Fruit fly (Drosophila melanogaster) whole organism, embryonic: ENCODE measurements around the gene tw.

Source experiments
- Asciz ChIP-seq: fragments of 200-800 bp; sonication (Bioruptor generic); optimal IDR thresholded peaks from 2 replicates; lab custom pipeline; 2017; ENCODE audit warnings: missing biosample characterization, mild to moderate bottlenecking, missing genetic modification characterization, missing genetic modification reagents
- Atf-2 ChIP-seq: fragments of 200-800 bp; sonication (Bioruptor generic); optimal IDR thresholded peaks from 2 replicates; lab custom pipeline; 2016; ENCODE audit warnings: missing biosample characterization, missing genetic modification characterization
- Awh ChIP-seq: fragments of 200-800 bp; sonication (Bioruptor generic); IDR thresholded peaks from 2 replicates; pipeline ENCODE4, ENCODE4 v1.3.6; 2022; ENCODE audit warnings: missing biosample characterization, missing genetic modification characterization
- CG11085 ChIP-seq: fragments of 200-800 bp; sonication (Bioruptor generic); IDR thresholded peaks from 2 replicates; pipeline ENCODE4 v1.3.6; 2022; ENCODE audit warnings: missing biosample characterization, missing genetic modification characterization
- CG11093 ChIP-seq: fragments of 200-800 bp; sonication (Bioruptor generic); IDR thresholded peaks from 3 replicates; pipeline ENCODE4 v1.3.6; 2022; ENCODE audit warnings: missing biosample characterization, missing genetic modification characterization
- CG11560 ChIP-seq: fragments of 200-800 bp; sonication (Bioruptor generic); IDR thresholded peaks from 3 replicates; pipeline ENCODE4 v1.3.6; 2022; ENCODE audit warnings: missing biosample characterization, missing genetic modification characterization
- CG12659 ChIP-seq: fragments of 200-800 bp; sonication (Bioruptor generic); optimal IDR thresholded peaks from 3 replicates; lab custom pipeline; 2017; ENCODE audit warnings: mild to moderate bottlenecking, missing biosample characterization, missing genetic modification reagents, missing genetic modification characterization
- CG13287 ChIP-seq: fragments of 200-800 bp; sonication (Bioruptor generic); IDR thresholded peaks from 2 replicates; pipeline ENCODE4 v1.3.6; 2022; ENCODE audit warnings: missing biosample characterization, missing genetic modification characterization; ENCODE audit not compliant: partially characterized antibody
- CG15601 ChIP-seq: fragments of 200-800 bp; sonication (Bioruptor generic); optimal IDR thresholded peaks from 3 replicates; lab custom pipeline; 2019; ENCODE audit warnings: missing biosample characterization, mild to moderate bottlenecking, missing genetic modification characterization, moderate library complexity
- CG17359 ChIP-seq: fragments of 200-800 bp; sonication (Bioruptor generic); optimal IDR thresholded peaks from 3 replicates; lab custom pipeline; 2018; ENCODE audit warnings: missing biosample characterization, mild to moderate bottlenecking, missing genetic modification characterization, moderate library complexity
- CG30431 ChIP-seq: fragments of 200-800 bp; sonication (Bioruptor generic); optimal IDR thresholded peaks from 2 replicates; lab custom pipeline; 2017; ENCODE audit warnings: missing biosample characterization, missing genetic modification characterization
- CG3407 ChIP-seq: fragments of 200-800 bp; sonication (Bioruptor generic); optimal IDR thresholded peaks from 2 replicates; lab custom pipeline; 2018; ENCODE audit warnings: missing biosample characterization, mild to moderate bottlenecking, missing genetic modification characterization
- CG4328 ChIP-seq: fragments of 200-800 bp; sonication (Bioruptor generic); optimal IDR thresholded peaks from 3 replicates; lab custom pipeline; 2017; ENCODE audit warnings: missing biosample characterization, missing genetic modification reagents, missing genetic modification characterization
- CG4404 ChIP-seq: fragments of 200-800 bp; sonication (Bioruptor generic); IDR thresholded peaks from 2 replicates; pipeline ENCODE4 v1.3.6; 2022; ENCODE audit warnings: missing biosample characterization, missing genetic modification characterization
- CG7839 ChIP-seq: fragments of 200-800 bp; sonication (Bioruptor generic); optimal IDR thresholded peaks from 3 replicates; lab custom pipeline; 2018; ENCODE audit warnings: missing biosample characterization, mild to moderate bottlenecking, missing genetic modification characterization, moderate library complexity
- CG7987 ChIP-seq: fragments of 200-800 bp; sonication (Bioruptor generic); optimal IDR thresholded peaks from 2 replicates; lab custom pipeline; 2018; ENCODE audit warnings: missing biosample characterization, mild to moderate bottlenecking, missing genetic modification characterization, moderate library complexity
- CG8089 ChIP-seq: fragments of 200-800 bp; sonication (Bioruptor generic); optimal IDR thresholded peaks from 3 replicates; lab custom pipeline; 2016; ENCODE audit warnings: missing biosample characterization, missing genetic modification characterization
- D19B ChIP-seq: fragments of 200-800 bp; sonication (Bioruptor generic); optimal IDR thresholded peaks from 2 replicates; lab custom pipeline; 2017; ENCODE audit warnings: missing biosample characterization, mild to moderate bottlenecking, missing genetic modification characterization
- Dref ChIP-seq: fragments of 200-800 bp; sonication (Bioruptor generic); IDR thresholded peaks from 2 replicates; pipeline ENCODE4 v1.3.6; 2022; ENCODE audit warnings: missing biosample characterization, missing genetic modification characterization
- E2f2 ChIP-seq: fragments of 200-800 bp; sonication (Bioruptor generic); IDR thresholded peaks from 2 replicates; pipeline ENCODE4 v1.3.6; 2022; ENCODE audit warnings: missing biosample characterization, missing genetic modification characterization
- Elba2 ChIP-seq: fragments of 200-800 bp; sonication (Bioruptor generic); optimal IDR thresholded peaks from 3 replicates; lab custom pipeline; 2016; ENCODE audit warnings: missing biosample characterization, missing genetic modification characterization
- HLH3B ChIP-seq: fragments of 200-800 bp; sonication (Bioruptor generic); IDR thresholded peaks from 2 replicates; pipeline ENCODE4 v1.3.6; 2022; ENCODE audit warnings: missing biosample characterization, missing genetic modification characterization
- Jarid2 ChIP-seq: fragments of 200-800 bp; sonication (Bioruptor generic); optimal IDR thresholded peaks from 3 replicates; lab custom pipeline; 2017; ENCODE audit warnings: mild to moderate bottlenecking, missing biosample characterization, missing genetic modification reagents, missing genetic modification characterization
- Mad ChIP-seq: fragments of 200-800 bp; sonication (Bioruptor generic); optimal IDR thresholded peaks from 2 replicates; lab custom pipeline; 2016; ENCODE audit warnings: missing biosample characterization, missing genetic modification characterization
- Meics ChIP-seq: fragments of 200-800 bp; sonication (Bioruptor generic); optimal IDR thresholded peaks from 2 replicates; lab custom pipeline; 2017; ENCODE audit warnings: missing biosample characterization, mild to moderate bottlenecking, missing genetic modification characterization
- Optix ChIP-seq: fragments of 200-800 bp; sonication (Bioruptor generic); IDR thresholded peaks from 3 replicates; pipeline ENCODE4 v1.3.6; 2022; ENCODE audit warnings: missing biosample characterization, missing genetic modification characterization
- Rfx ChIP-seq: fragments of 200-800 bp; sonication (Bioruptor generic); IDR thresholded peaks from 2 replicates; pipeline ENCODE4 v1.3.6; 2022; ENCODE audit warnings: missing biosample characterization, missing genetic modification characterization
- Side ChIP-seq: fragments of 200-800 bp; sonication (Bioruptor generic); optimal IDR thresholded peaks from 2 replicates; lab custom pipeline; 2016; ENCODE audit warnings: missing biosample characterization, missing genetic modification characterization
- Sox102F ChIP-seq: fragments of 200-800 bp; sonication (Bioruptor generic); optimal IDR thresholded peaks from 2 replicates; lab custom pipeline; 2018; ENCODE audit warnings: missing biosample characterization, mild to moderate bottlenecking, missing genetic modification characterization, moderate library complexity
- Xbp1 ChIP-seq: fragments of 200-800 bp; sonication (Bioruptor generic); optimal IDR thresholded peaks from 3 replicates; lab custom pipeline; 2016; ENCODE audit warnings: missing biosample characterization, mild to moderate bottlenecking, missing genetic modification characterization
- al ChIP-seq: fragments of 200-800 bp; sonication (Bioruptor generic); IDR thresholded peaks from 2 replicates; pipeline ENCODE4 v1.3.6; 2022; ENCODE audit warnings: missing biosample characterization, missing genetic modification characterization
- cg ChIP-seq: fragments of 200-800 bp; sonication (Bioruptor generic); optimal IDR thresholded peaks from 3 replicates; lab custom pipeline; 2019; ENCODE audit warnings: missing biosample characterization, mild to moderate bottlenecking, missing genetic modification characterization, moderate library complexity
- chif ChIP-seq, 2 experiments: fragments of 200-800 bp; sonication (Bioruptor generic); optimal IDR thresholded peaks; 3 replicates each; lab custom pipeline; 2016; ENCODE audit warnings: missing biosample characterization in 2 of 2, missing genetic modification characterization in 2 of 2
- ci ChIP-seq: fragments of 200-800 bp; sonication (Bioruptor generic); IDR thresholded peaks from 3 replicates; pipeline ENCODE4 v1.3.6; 2022; ENCODE audit warnings: missing biosample characterization, missing genetic modification characterization
- esg ChIP-seq: fragments of 200-800 bp; sonication (Bioruptor generic); conservative IDR thresholded peaks from 2 replicates; pipeline ENCODE4 v1.3.6; 2022; ENCODE audit warnings: missing biosample characterization, missing genetic modification characterization
- gsb ChIP-seq: fragments of 200-800 bp; sonication (Bioruptor generic); IDR thresholded peaks from 2 replicates; pipeline ENCODE4 v1.3.6; 2022; ENCODE audit warnings: missing biosample characterization, missing genetic modification characterization
- otp ChIP-seq: fragments of 200-800 bp; sonication (Bioruptor generic); IDR thresholded peaks from 3 replicates; pipeline ENCODE4, ENCODE4 v1.3.6; 2022; ENCODE audit warnings: missing biosample characterization, missing genetic modification characterization
- pan ChIP-seq, 4 experiments: fragments of >200 bp in 3 of 4; fragments of 200-800 bp in 1 of 4; sonication (Bioruptor generic) in 1 of 4; optimal IDR thresholded peaks in 3 of 4; IDR thresholded peaks in 1 of 4; 2 replicates each; pipeline versions ENCODE4 v1.3.6 to Lab custom; 2017 to 2022; ENCODE audit warnings: missing biosample characterization in 2 of 4, missing genetic modification characterization in 2 of 4, mixed read lengths in 1 of 4
- phol ChIP-seq: fragments of 200-800 bp; sonication (Bioruptor generic); optimal IDR thresholded peaks from 3 replicates; lab custom pipeline; 2018; ENCODE audit warnings: missing biosample characterization, mild to moderate bottlenecking, missing genetic modification characterization, moderate library complexity
- pum ChIP-seq: fragments of 200-800 bp; sonication (Bioruptor generic); optimal IDR thresholded peaks from 2 replicates; lab custom pipeline; 2016; ENCODE audit warnings: missing biosample characterization, missing genetic modification characterization
- repo ChIP-seq: fragments of 200-800 bp; sonication (Bioruptor generic); optimal IDR thresholded peaks from 2 replicates; lab custom pipeline; 2016; ENCODE audit warnings: missing biosample characterization, missing genetic modification characterization
- sna ChIP-seq: fragments of 200-800 bp; sonication (Bioruptor generic); IDR thresholded peaks from 2 replicates; pipeline ENCODE4 v1.3.6; 2022; ENCODE audit warnings: missing biosample characterization, missing genetic modification characterization; ENCODE audit not compliant: partially characterized antibody
- so ChIP-seq: fragments of 200-800 bp; sonication (Bioruptor generic); IDR thresholded peaks from 3 replicates; pipeline ENCODE4 v1.3.6; 2022; ENCODE audit warnings: missing biosample characterization, missing genetic modification characterization
- sob ChIP-seq: fragments of 200-800 bp; sonication (Bioruptor generic); IDR thresholded peaks from 2 replicates; pipeline ENCODE4 v1.3.6; 2022; ENCODE audit warnings: missing biosample characterization, missing genetic modification characterization
- sqz ChIP-seq: fragments of 200-800 bp; sonication (Bioruptor generic); optimal IDR thresholded peaks from 3 replicates; lab custom pipeline; 2018; ENCODE audit warnings: missing biosample characterization, mild to moderate bottlenecking, missing genetic modification characterization
- vvl ChIP-seq: fragments of 200-800 bp; sonication (Bioruptor generic); IDR thresholded peaks from 2 replicates; pipeline ENCODE4 v1.3.6; 2022; ENCODE audit warnings: missing biosample characterization, missing genetic modification characterization
- wek ChIP-seq: fragments of 200-800 bp; sonication (Bioruptor generic); optimal IDR thresholded peaks from 3 replicates; lab custom pipeline; 2018; ENCODE audit warnings: missing biosample characterization, mild to moderate bottlenecking, missing genetic modification characterization, moderate library complexity

The tw gene

dm6 chrX:771431-772064 lies 13.0 kb upstream of the tw start (continued):
- peak; percentile 56 for TF ChIP-seq CG7839 (tag; lab: Kevin White, UChicago)
- peak; percentile 1 for TF ChIP-seq CG12659
- no peak for TF ChIP-seq CG11085
- no peak for TF ChIP-seq Dref (GFP tag; lab: Robert Waterston, UW)
- TF ChIP-seq phol (tag; lab: Kevin White, UChicago) = peak; percentile 56
- TF ChIP-seq otp (GFP tag; lab: Robert Waterston, UW) = 0 out of 3 replicates have a peak, but pooled peaks have one; percentile 49
- TF ChIP-seq sna (GFP tag; lab: Robert Waterston, UW) = no peak
- TF ChIP-seq Elba2 (GFP tag; lab: Kevin White, UChicago) = no peak
- TF ChIP-seq Side (GFP tag; lab: Kevin White, UChicago) = peak; percentile 6
- TF ChIP-seq pum (GFP tag; lab: Kevin White, UChicago) = peak; percentile 35
- TF ChIP-seq esg (GFP tag; lab: Robert Waterston, UW) = peak; percentile 30; the same call in 1 of the 2 replicates
- peak; percentile 29; the same call in 1 of the 2 replicates for TF ChIP-seq CG4404 (GFP tag; lab: Robert Waterston, UW)
- 0 out of 3 replicates have a peak, but pooled peaks have one; percentile 14 for TF ChIP-seq CG11093 (GFP tag; lab: Robert Waterston, UW)
- TF ChIP-seq HLH3B (GFP tag; lab: Robert Waterston, UW) = 0 out of 2 replicates have a peak, but pooled peaks have one; percentile 35
- peak; percentile 52 for TF ChIP-seq Xbp1
- 0 out of 2 replicates have a peak, but pooled peaks have one; percentile 22 for TF ChIP-seq vvl (GFP tag; lab: Robert Waterston, UW)
- TF ChIP-seq Jarid2 = peak; percentile 18
- peak; percentile 1 to 58 for TF ChIP-seq chif (GFP tag; optimal IDR thresholded peaks at IDR 0.05; lab: Kevin White, UChicago)

dm6 chrX:772305-772986 lies 12.1 kb upstream of the tw start:
- TF ChIP-seq repo (GFP tag; lab: Kevin White, UChicago) = no peak
- peak; percentile 40 for TF ChIP-seq CG17359 (tag; lab: Kevin White, UChicago)
- peak; percentile 31 for TF ChIP-seq Asciz
- TF ChIP-seq cg (GFP tag; lab: Kevin White, UChicago) = no peak
- TF ChIP-seq CG4328 (GFP tag; lab: Kevin White, UChicago) = peak; percentile 4
- TF ChIP-seq CG7987 (GFP tag; lab: Kevin White, UChicago) = peak; percentile 21
- TF ChIP-seq E2f2 (GFP tag; lab: Robert Waterston, UW) = 0 out of 2 replicates have a peak, but pooled peaks have one; percentile 16
- TF ChIP-seq Atf-2 (GFP tag; lab: Kevin White, UChicago) = no peak
- peak; percentile 6 for TF ChIP-seq Sox102F
- TF ChIP-seq CG15601 (tag; lab: Kevin White, UChicago) = peak; percentile 44
- peak in 1 of 2 experiments; percentile 17 for TF ChIP-seq chif (GFP tag; optimal IDR thresholded peaks at IDR 0.05; lab: Kevin White, UChicago)
- TF ChIP-seq CG11560 = no peak
- no peak for TF ChIP-seq Optix
- TF ChIP-seq sob = 0 out of 2 replicates have a peak, but pooled peaks have one; percentile 21
- TF ChIP-seq ci (GFP tag; lab: Robert Waterston, UW) = 0 out of 3 replicates have a peak, but pooled peaks have one; percentile 35
- TF ChIP-seq CG30431 (GFP tag; lab: Kevin White, UChicago) = no peak
- TF ChIP-seq D19B = no peak
- peak; percentile 10 for TF ChIP-seq CG8089 (GFP tag; lab: Kevin White, UChicago)
- no peak for TF ChIP-seq CG3407
- no peak for TF ChIP-seq gsb (GFP tag; lab: Robert Waterston, UW)
- TF ChIP-seq al (GFP tag; lab: Robert Waterston, UW) = no peak
- TF ChIP-seq sqz (GFP tag; lab: Kevin White, UChicago) = no peak
- 0 out of 3 replicates have a peak, but pooled peaks have one; percentile 18 for TF ChIP-seq so
- no peak for TF ChIP-seq Mad (GFP tag; lab: Kevin White, UChicago)
- no peak for TF ChIP-seq CG13287 (GFP tag; lab: Robert Waterston, UW)
- peak; percentile 7 for TF ChIP-seq wek
- TF ChIP-seq Meics (GFP tag; lab: Kevin White, UChicago) = peak; percentile 13
- peak; percentile 53; the same call in 1 of the 2 replicates for TF ChIP-seq Awh (GFP tag; lab: Robert Waterston, UW)
- TF ChIP-seq pan (optimal IDR thresholded peaks at IDR 0.05; lab: Kevin White, UChicago) = no peak
- TF ChIP-seq pan (GFP tag; optimal IDR thresholded peaks at IDR 0.05 in 1 of 2, IDR thresholded peaks at IDR 0.05 in 1 of 2) = peak in 1 of 2 experiments; percentile 5
- no peak for TF ChIP-seq Rfx (GFP tag; lab: Robert Waterston, UW)
